Worm (Caenorhabditis elegans) whole organism, mixed stage, embryonic: ENCODE measurements around the gene F07F6.4.

Experiments used
- M03D4.4 ChIP-seq: sonication (generic microtip); optimal IDR thresholded peaks from 2 replicates; lab custom pipeline; 2017; ENCODE audit warnings: mild to moderate bottlenecking, missing genetic modification characterization, missing compliant biosample characterization
- bed-3 ChIP-seq: fragments of 200-800 bp; sonication (Bioruptor generic); optimal IDR thresholded peaks from 3 replicates; lab custom pipeline; 2018; ENCODE audit warnings: mild to moderate bottlenecking, missing genetic modification characterization, moderate library complexity, missing compliant biosample characterization
- blmp-1 ChIP-seq: fragments of 150-350 bp; optimal IDR thresholded peaks from 2 replicates; lab custom pipeline; 2014; ENCODE audit warnings: missing biosample characterization, missing genetic modification characterization
- ceh-39 ChIP-seq: fragments of 150-350 bp; optimal IDR thresholded peaks from 2 replicates; lab custom pipeline; 2014; ENCODE audit warnings: missing biosample characterization, missing genetic modification characterization
- ceh-43 ChIP-seq: fragments of 200-800 bp; sonication (Bioruptor generic); optimal IDR thresholded peaks from 2 replicates; lab custom pipeline; 2018; ENCODE audit warnings: mild to moderate bottlenecking, missing genetic modification characterization, moderate library complexity, missing compliant biosample characterization
- ceh-83 ChIP-seq: fragments of 200-800 bp; sonication (Bioruptor generic); optimal IDR thresholded peaks from 2 replicates; lab custom pipeline; 2018; ENCODE audit warnings: mild to moderate bottlenecking, missing genetic modification characterization, missing compliant biosample characterization
- ces-1 ChIP-seq: fragments of 150-350 bp; optimal IDR thresholded peaks from 2 replicates; lab custom pipeline; 2014; ENCODE audit warnings: missing biosample characterization, missing genetic modification reagents, missing genetic modification characterization
- cnd-1 ChIP-seq: fragments of 200-800 bp; sonication (Bioruptor generic); optimal IDR thresholded peaks from 2 replicates; lab custom pipeline; 2018; ENCODE audit warnings: mild to moderate bottlenecking, missing genetic modification characterization, missing compliant biosample characterization
- drap-1 ChIP-seq: fragments of 200-800 bp; sonication (Bioruptor generic); optimal IDR thresholded peaks from 3 replicates; lab custom pipeline; 2018; ENCODE audit warnings: mild to moderate bottlenecking, missing genetic modification characterization, missing compliant biosample characterization
- elt-3 ChIP-seq: fragments of 150-350 bp; optimal IDR thresholded peaks from 2 replicates; lab custom pipeline; 2014; ENCODE audit warnings: missing biosample characterization, missing genetic modification characterization
- flh-1 ChIP-seq: fragments of 200-800 bp; sonication (Bioruptor generic); optimal IDR thresholded peaks from 2 replicates; lab custom pipeline; 2018; ENCODE audit warnings: mild to moderate bottlenecking, missing genetic modification characterization, moderate library complexity, missing compliant biosample characterization
- ham-2 ChIP-seq: fragments of 200-800 bp; sonication (Bioruptor generic); optimal IDR thresholded peaks from 2 replicates; lab custom pipeline; 2018; ENCODE audit warnings: mild to moderate bottlenecking, missing genetic modification characterization, missing compliant biosample characterization
- hlh-1 ChIP-seq: fragments of 150-350 bp; optimal IDR thresholded peaks from 2 replicates; lab custom pipeline; 2014; ENCODE audit warnings: missing biosample characterization, missing genetic modification reagents, missing genetic modification characterization
- lin-13 ChIP-seq: fragments of 150-350 bp; optimal IDR thresholded peaks from 2 replicates; lab custom pipeline; 2014; ENCODE audit warnings: missing biosample characterization, missing genetic modification characterization
- lin-32 ChIP-seq: fragments of 200-800 bp; sonication (Bioruptor generic); optimal IDR thresholded peaks from 2 replicates; lab custom pipeline; 2018; ENCODE audit warnings: mild to moderate bottlenecking, missing genetic modification characterization, missing compliant biosample characterization
- mep-1 ChIP-seq: fragments of 150-350 bp; optimal IDR thresholded peaks from 2 replicates; lab custom pipeline; 2017; ENCODE audit warnings: missing biosample characterization, missing genetic modification reagents, missing genetic modification characterization, inconsistent platforms
- mls-2 ChIP-seq: sonication (generic microtip); optimal IDR thresholded peaks from 2 replicates; lab custom pipeline; 2016; ENCODE audit warnings: mild to moderate bottlenecking, missing genetic modification characterization, moderate library complexity, missing compliant biosample characterization
- nhr-12 ChIP-seq: fragments of 150-350 bp; optimal IDR thresholded peaks from 2 replicates; lab custom pipeline; 2014; ENCODE audit warnings: missing biosample characterization, missing genetic modification characterization
- nhr-2 ChIP-seq: fragments of 150-350 bp; optimal IDR thresholded peaks from 2 replicates; lab custom pipeline; 2014; ENCODE audit warnings: missing biosample characterization, missing genetic modification characterization
- nhr-28 ChIP-seq: fragments of 150-350 bp; optimal IDR thresholded peaks from 2 replicates; lab custom pipeline; 2014; ENCODE audit warnings: missing biosample characterization, missing genetic modification characterization
- pha-4 ChIP-seq: fragments of 150-350 bp; optimal IDR thresholded peaks from 2 replicates; lab custom pipeline; 2018; ENCODE audit warnings: missing biosample characterization, missing genetic modification reagents, missing genetic modification characterization
- sem-2 ChIP-seq: fragments of 200-800 bp; sonication (Bioruptor generic); optimal IDR thresholded peaks from 2 replicates; lab custom pipeline; 2018; ENCODE audit warnings: mild to moderate bottlenecking, missing genetic modification characterization, missing compliant biosample characterization
- snpc-4 ChIP-seq: fragments of 150-350 bp; optimal IDR thresholded peaks from 2 replicates; lab custom pipeline; 2014; ENCODE audit warnings: missing biosample characterization, missing genetic modification characterization
- sptf-1 ChIP-seq: sonication (generic microtip); optimal IDR thresholded peaks from 2 replicates; lab custom pipeline; 2017; ENCODE audit warnings: mild to moderate bottlenecking, missing genetic modification characterization, moderate library complexity, missing compliant biosample characterization
- tbx-8 ChIP-seq: fragments of 200-800 bp; sonication (Bioruptor generic); optimal IDR thresholded peaks from 2 replicates; lab custom pipeline; 2018; ENCODE audit warnings: mild to moderate bottlenecking, missing genetic modification characterization, moderate library complexity, missing compliant biosample characterization
- unc-120 ChIP-seq: sonication (generic microtip); optimal IDR thresholded peaks from 2 replicates; lab custom pipeline; 2017; ENCODE audit warnings: missing genetic modification characterization, missing compliant biosample characterization; ENCODE audit not compliant: poor library complexity, severe bottlenecking
- unc-39 ChIP-seq: fragments of 150-350 bp; optimal IDR thresholded peaks from 2 replicates; lab custom pipeline; 2014; ENCODE audit warnings: missing biosample characterization, missing genetic modification characterization
- unc-62 ChIP-seq: fragments of 150-350 bp; optimal IDR thresholded peaks from 2 replicates; lab custom pipeline; 2014; ENCODE audit warnings: missing biosample characterization, missing genetic modification reagents, missing genetic modification characterization
- zip-8 ChIP-seq: fragments of 150-350 bp; optimal IDR thresholded peaks from 2 replicates; lab custom pipeline; 2014; ENCODE audit warnings: missing biosample characterization, missing genetic modification characterization
- ztf-11 ChIP-seq: fragments of 150-350 bp; optimal IDR thresholded peaks from 2 replicates; lab custom pipeline; 2014; ENCODE audit warnings: missing biosample characterization, missing genetic modification characterization

F07F6.4 gene

DNA sequence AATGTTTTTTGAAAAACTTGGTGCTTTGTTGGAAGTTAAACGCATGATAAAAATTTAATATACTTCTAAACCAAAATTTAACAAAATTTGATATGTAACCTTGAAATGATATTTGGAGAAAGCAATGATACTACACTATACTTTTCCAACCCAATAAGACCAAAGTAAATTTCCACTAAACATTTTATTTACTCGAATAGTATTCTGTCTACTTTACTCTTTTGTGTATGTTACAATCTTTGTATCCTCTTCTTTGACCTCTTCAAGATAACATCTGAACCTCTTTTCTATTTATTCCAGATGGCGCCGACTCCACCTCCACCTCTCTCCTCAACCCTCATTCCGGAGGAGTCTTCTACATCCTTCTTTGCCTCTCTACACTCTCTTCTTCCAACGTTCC, 24.2 kb upstream of the F07F6.4 start, which contains the start of gene dhs-5:
Gene dhs-5 (plus strand): TSS at position 301 of the 400 bp plus-strand sequence.
- TF ChIP-seq M03D4.4 (tag; lab: Kevin White, UChicago) (no peak), zip-8 (tag; lab: Kevin White, UChicago) (no peak), ham-2 (GFP tag; lab: Kevin White, UChicago) (no peak), unc-39 (tag; lab: Kevin White, UChicago) (no peak), ces-1 (no peak), unc-62 (GFP tag; lab: Kevin White, UChicago) (no peak), bed-3 (GFP tag; lab: Kevin White, UChicago) (no peak), ceh-83 (no peak), nhr-12 (tag; lab: Kevin White, UChicago) (no peak), mls-2 (tag; lab: Kevin White, UChicago) (no peak), pha-4 (tag; lab: Kevin White, UChicago) (no peak), cnd-1 (tag; lab: Kevin White, UChicago) (no peak), sptf-1 (tag; lab: Kevin White, UChicago) (no peak), snpc-4 (tag; lab: Kevin White, UChicago) (no peak), elt-3 (tag; lab: Kevin White, UChicago) (no peak), tbx-8 (GFP tag; lab: Kevin White, UChicago) (no peak), sem-2 (GFP tag; lab: Kevin White, UChicago) (no peak)

DNA sequence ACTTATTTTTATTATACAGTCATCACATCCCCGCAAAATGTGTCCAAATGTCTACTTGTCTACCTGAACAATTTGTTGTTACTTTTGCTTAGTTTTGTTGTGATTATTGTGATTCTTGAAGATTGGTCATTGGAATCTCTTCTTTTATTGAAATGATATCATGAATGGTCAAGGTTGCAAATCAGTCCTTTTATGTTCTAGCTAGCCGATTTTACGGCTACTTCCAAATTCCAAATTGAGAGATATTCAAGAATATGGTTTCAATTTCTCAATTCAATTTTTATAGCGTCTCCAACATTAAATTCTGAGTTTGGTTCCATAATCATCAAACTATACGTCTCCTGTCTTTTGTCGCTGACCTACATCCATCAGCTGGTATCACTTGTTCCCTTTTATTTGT, 21.9 kb upstream of the F07F6.4 start:
- no peak for TF ChIP-seq mls-2 (tag; lab: Kevin White, UChicago)
- no peak for TF ChIP-seq zip-8 (tag; lab: Kevin White, UChicago)
- no peak for TF ChIP-seq ces-1
- no peak for TF ChIP-seq sptf-1 (tag; lab: Kevin White, UChicago)
- TF ChIP-seq lin-32 = no peak
- TF ChIP-seq drap-1 (GFP tag; lab: Kevin White, UChicago) = no peak
- no peak for TF ChIP-seq cnd-1 (tag; lab: Kevin White, UChicago)
- no peak for TF ChIP-seq ceh-43 (GFP tag; lab: Kevin White, UChicago)
- no peak for TF ChIP-seq flh-1
- no peak for TF ChIP-seq unc-39 (tag; lab: Kevin White, UChicago)
- TF ChIP-seq hlh-1 = no peak
- TF ChIP-seq nhr-2 (tag; lab: Kevin White, UChicago) = no peak
- TF ChIP-seq blmp-1 (tag; lab: Kevin White, UChicago) = no peak
- TF ChIP-seq ceh-83 = no peak
- TF ChIP-seq unc-62 (GFP tag; lab: Kevin White, UChicago) = no peak
- TF ChIP-seq ceh-39 = no peak
- TF ChIP-seq tbx-8 (GFP tag; lab: Kevin White, UChicago) = no peak
- no peak for TF ChIP-seq ztf-11
- no peak for TF ChIP-seq sem-2 (GFP tag; lab: Kevin White, UChicago)

DNA sequence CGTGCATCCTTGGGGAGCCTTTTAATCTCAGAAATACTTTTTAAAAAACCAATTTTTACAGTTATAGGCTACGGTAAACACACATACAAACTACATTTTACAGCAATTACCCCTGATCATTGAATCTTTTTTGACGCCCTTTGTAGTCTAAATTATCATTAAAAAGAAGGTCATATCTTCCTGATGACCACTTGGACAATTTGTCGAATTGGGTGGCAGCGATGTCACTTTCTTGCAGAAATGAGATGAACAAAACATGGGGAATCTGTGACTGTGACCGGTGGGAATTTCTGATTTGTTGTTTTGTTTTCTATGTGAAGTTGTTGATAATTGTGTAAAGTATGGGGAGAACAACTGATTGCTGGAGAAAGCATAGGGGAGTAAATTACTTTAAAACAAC, 20.2 kb upstream of the F07F6.4 start:
- TF ChIP-seq mls-2 (tag; lab: Kevin White, UChicago) (no peak), nhr-12 (tag; lab: Kevin White, UChicago) (no peak), lin-32 (no peak), hlh-1 (no peak), ceh-43 (GFP tag; lab: Kevin White, UChicago) (no peak), nhr-28 (tag; lab: Kevin White, UChicago) (no peak)

DNA sequence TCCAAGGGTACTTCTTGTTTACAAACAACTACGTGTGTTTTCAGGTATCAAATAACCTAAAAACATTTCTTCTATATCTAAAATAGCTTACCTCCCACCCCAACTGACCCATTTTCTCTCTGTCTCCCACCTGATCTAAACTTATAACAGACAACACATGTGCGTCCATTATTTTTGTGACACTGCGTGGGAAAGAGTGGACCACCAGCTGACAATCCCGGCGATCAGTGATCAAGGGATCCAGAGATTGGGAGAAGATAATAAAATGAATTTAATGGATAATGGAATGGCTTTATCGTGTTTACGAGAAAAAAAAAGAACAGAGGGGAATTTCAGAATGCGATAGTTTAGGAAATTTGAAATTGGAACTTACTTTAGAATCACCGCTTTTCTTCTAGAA, 19.8 kb upstream of the F07F6.4 start:
- no peak for TF ChIP-seq unc-120
- peak; percentile 87 for TF ChIP-seq hlh-1
- TF ChIP-seq M03D4.4 (tag; lab: Kevin White, UChicago) = no peak
- TF ChIP-seq unc-62 (GFP tag; lab: Kevin White, UChicago) = peak; percentile 8

DNA sequence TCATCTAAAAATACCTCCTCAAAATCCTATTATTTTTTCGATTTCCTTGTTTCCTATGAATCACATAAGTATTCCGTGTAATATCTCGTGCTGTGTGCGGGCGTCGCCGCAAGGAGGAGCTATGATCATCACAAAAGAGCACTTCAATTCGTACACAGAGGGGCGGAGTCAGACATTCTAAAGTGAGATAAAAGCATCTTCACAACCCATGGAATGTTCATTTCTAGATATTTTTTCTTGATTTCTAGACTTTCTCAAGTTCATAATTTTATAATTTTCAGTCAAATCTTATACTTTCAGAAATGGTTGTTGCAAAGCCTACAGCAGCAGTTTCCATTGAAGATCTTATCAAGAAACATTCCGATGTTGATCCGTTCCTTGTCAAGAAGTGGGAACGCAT, 18.0 kb upstream of the F07F6.4 start, which contains the start of gene cex-1:
Gene cex-1 (plus strand): TSS at position 301 of the 400 bp plus-strand sequence.
- TF ChIP-seq ztf-11 (no peak), snpc-4 (tag; lab: Kevin White, UChicago) (no peak), M03D4.4 (tag; lab: Kevin White, UChicago) (no peak), mep-1 (tag; lab: Kevin White, UChicago) (no peak), unc-62 (GFP tag; lab: Kevin White, UChicago) (no peak), nhr-28 (tag; lab: Kevin White, UChicago) (no peak), lin-13 (tag; lab: Kevin White, UChicago) (no peak)
- TF ChIP-seq, all 35 proteins: peak for 0
